Worm (Caenorhabditis elegans): ENCODE results near the gene csa-1.

The csa-1 gene

ce11 chrII:9272942-9273341, 46.6 kb downstream of the csa-1 start, which contains the start of gene C01G6.4:
TSS of gene C01G6.4 (minus strand) at chrII:9273042.
- TF ChIP-seq lsy-2 (tag; optimal IDR thresholded peaks at IDR 0.05) (no peak), ces-1 (GFP tag; optimal IDR thresholded peaks at IDR 0.05) (no peak)

- no peak for TF ChIP-seq unc-39 (tag; optimal IDR thresholded peaks at IDR 0.05)
- TF ChIP-seq zip-8 (tag; optimal IDR thresholded peaks at IDR 0.05), result no peak
- TF ChIP-seq mls-2 (tag; optimal IDR thresholded peaks at IDR 0.05), result no peak
- no peak for TF ChIP-seq lin-32 (GFP tag; optimal IDR thresholded peaks at IDR 0.05)
- no peak for TF ChIP-seq lin-13 (tag; optimal IDR thresholded peaks at IDR 0.05)
- TF ChIP-seq ces-1 (GFP tag; optimal IDR thresholded peaks at IDR 0.05), result no peak
- no peak for TF ChIP-seq elt-3 (tag; optimal IDR thresholded peaks at IDR 0.05)
- TF ChIP-seq nhr-237 (tag; optimal IDR thresholded peaks at IDR 0.05), result no peak
- TF ChIP-seq blmp-1 (tag; optimal IDR thresholded peaks at IDR 0.05), result no peak
- TF ChIP-seq mep-1 (tag; optimal IDR thresholded peaks at IDR 0.05), result no peak
- no peak for TF ChIP-seq ham-2 (GFP tag; optimal IDR thresholded peaks at IDR 0.05)
- TF ChIP-seq cnd-1 (tag; optimal IDR thresholded peaks at IDR 0.05), result no peak
- no peak for TF ChIP-seq nhr-28 (tag; optimal IDR thresholded peaks at IDR 0.05)
- no peak for TF ChIP-seq lsy-2 (tag; optimal IDR thresholded peaks at IDR 0.05)
- TF ChIP-seq nhr-2 (tag; optimal IDR thresholded peaks at IDR 0.05), result no peak
- no peak for TF ChIP-seq drap-1 (GFP tag; optimal IDR thresholded peaks at IDR 0.05)
- TF ChIP-seq M03D4.4 (tag; optimal IDR thresholded peaks at IDR 0.05), result no peak
- no peak for TF ChIP-seq ceh-43 (GFP tag; optimal IDR thresholded peaks at IDR 0.05)
- TF ChIP-seq bed-3 (GFP tag; optimal IDR thresholded peaks at IDR 0.05), result no peak
- no peak for TF ChIP-seq sptf-1 (tag; optimal IDR thresholded peaks at IDR 0.05)
These were observed 48.2 kb downstream of the csa-1 start for ce11 chrII:9271285-9271684.

ce11 chrII:9269588-9269987, 49.9 kb downstream of the csa-1 start, which contains the start of gene C01G6.3:
TSS of gene C01G6.3 (plus strand) at chrII:9269888.
- TF ChIP-seq elt-3 (tag; optimal IDR thresholded peaks at IDR 0.05), result no peak
- no peak for TF ChIP-seq M03D4.4 (tag; optimal IDR thresholded peaks at IDR 0.05)
- no peak for TF ChIP-seq ham-2 (GFP tag; optimal IDR thresholded peaks at IDR 0.05)
- TF ChIP-seq lin-32 (GFP tag; optimal IDR thresholded peaks at IDR 0.05), result no peak

- no peak for TF ChIP-seq nhr-237 (tag; optimal IDR thresholded peaks at IDR 0.05)
- TF ChIP-seq elt-3 (tag; optimal IDR thresholded peaks at IDR 0.05), result no peak
- TF ChIP-seq unc-62 (GFP tag; optimal IDR thresholded peaks at IDR 0.05), result peak; percentile 18
- peak; percentile 7 for TF ChIP-seq mep-1 (tag; optimal IDR thresholded peaks at IDR 0.05)
- TF ChIP-seq lin-32 (GFP tag; optimal IDR thresholded peaks at IDR 0.05), result no peak
- TF ChIP-seq cnd-1 (tag; optimal IDR thresholded peaks at IDR 0.05), result peak; percentile 50
- peak; percentile 10 for TF ChIP-seq elt-1 (tag; optimal IDR thresholded peaks at IDR 0.05; ENCODE audit: borderline replicate concordance, insufficient read depth)
- peak; percentile 84 for TF ChIP-seq ceh-39 (tag; optimal IDR thresholded peaks at IDR 0.05)
- TF ChIP-seq ceh-83 (GFP tag; optimal IDR thresholded peaks at IDR 0.05), result no peak
- TF ChIP-seq zip-8 (tag; optimal IDR thresholded peaks at IDR 0.05), result peak; percentile 99
- TF ChIP-seq nhr-2 (tag; optimal IDR thresholded peaks at IDR 0.05), result peak; percentile 95
- TF ChIP-seq lin-13 (tag; optimal IDR thresholded peaks at IDR 0.05), result no peak
These were observed 50.5 kb downstream of the csa-1 start for ce11 chrII:9268983-9269382.
